Worm (Caenorhabditis elegans) whole organism, L3 larva: ENCODE measurements around the gene lin-31.

Experiments
- ZK546.5 ChIP-seq: sonication (generic microtip); optimal IDR thresholded peaks from 2 replicates; lab custom pipeline; 2017; ENCODE audit warnings: missing biosample characterization, missing genetic modification characterization
- ama-1 ChIP-seq: fragments of 150-350 bp; optimal IDR thresholded peaks from 2 replicates; lab custom pipeline; 2018
- ceh-16 ChIP-seq: sonication (generic microtip); optimal IDR thresholded peaks from 2 replicates; lab custom pipeline; 2017; ENCODE audit warnings: missing biosample characterization, missing genetic modification characterization
- ceh-28 ChIP-seq: fragments of 150-350 bp; optimal IDR thresholded peaks from 2 replicates; lab custom pipeline; 2014; ENCODE audit warnings: missing biosample characterization, missing genetic modification reagents, missing genetic modification characterization
- ceh-82 ChIP-seq: fragments of 150-350 bp; optimal IDR thresholded peaks from 2 replicates; lab custom pipeline; 2014; ENCODE audit warnings: missing biosample characterization, missing genetic modification characterization
- ceh-9 ChIP-seq: sonication (generic microtip); optimal IDR thresholded peaks from 2 replicates; lab custom pipeline; 2018; ENCODE audit warnings: missing biosample characterization, missing genetic modification characterization
- daf-12 ChIP-seq: fragments of 150-350 bp; optimal IDR thresholded peaks from 2 replicates; lab custom pipeline; 2014; ENCODE audit warnings: missing biosample characterization, missing genetic modification reagents, missing genetic modification characterization
- egl-27 ChIP-seq: sonication (generic microtip); optimal IDR thresholded peaks from 4 replicates; lab custom pipeline; 2017; ENCODE audit warnings: missing biosample characterization, missing genetic modification reagents, missing genetic modification characterization
- egl-5 ChIP-seq: fragments of 150-350 bp; optimal IDR thresholded peaks from 2 replicates; lab custom pipeline; 2017; ENCODE audit warnings: missing biosample characterization, missing genetic modification reagents, missing genetic modification characterization, inconsistent platforms
- elt-1 ChIP-seq: fragments of 150-350 bp; optimal IDR thresholded peaks from 2 replicates; lab custom pipeline; 2014; ENCODE audit warnings: missing biosample characterization, missing genetic modification characterization
- elt-2 ChIP-seq: sonication (generic microtip); optimal IDR thresholded peaks from 2 replicates; lab custom pipeline; 2016; ENCODE audit warnings: missing genetic modification reagents, mild to moderate bottlenecking, missing genetic modification characterization, missing compliant biosample characterization
- elt-3 ChIP-seq, 3 experiments: fragments of 150-350 bp in 1 of 3; sonication (generic microtip) in 2 of 3; optimal IDR thresholded peaks; 2 replicates in 2 of 3; 4 replicates in 1 of 3; lab custom pipeline; 2014 to 2017; ENCODE audit warnings: missing biosample characterization in 3 of 3, missing genetic modification characterization in 3 of 3
- fkh-10 ChIP-seq: sonication (generic microtip); optimal IDR thresholded peaks from 2 replicates; lab custom pipeline; 2017; ENCODE audit warnings: missing biosample characterization, missing genetic modification reagents, missing genetic modification characterization
- fos-1 ChIP-seq: fragments of 150-350 bp; optimal IDR thresholded peaks from 2 replicates; lab custom pipeline; 2014; ENCODE audit warnings: missing biosample characterization, missing genetic modification characterization
- hmg-11 ChIP-seq: sonication (generic microtip); optimal IDR thresholded peaks from 2 replicates; lab custom pipeline; 2016; ENCODE audit warnings: missing genetic modification characterization, missing compliant biosample characterization
- jun-1 ChIP-seq: fragments of 150-350 bp; optimal IDR thresholded peaks from 2 replicates; lab custom pipeline; 2014; ENCODE audit warnings: missing biosample characterization, missing genetic modification reagents, missing genetic modification characterization
- lin-15B ChIP-seq: fragments of 150-350 bp; optimal IDR thresholded peaks from 2 replicates; lab custom pipeline; 2014; ENCODE audit warnings: missing biosample characterization, missing genetic modification characterization
- lin-39 ChIP-seq: fragments of 150-350 bp; optimal IDR thresholded peaks from 2 replicates; lab custom pipeline; 2018; ENCODE audit warnings: missing biosample characterization, missing genetic modification reagents, missing genetic modification characterization
- lsy-12 ChIP-seq: sonication (generic microtip); optimal IDR thresholded peaks from 2 replicates; lab custom pipeline; 2016; ENCODE audit warnings: mild to moderate bottlenecking, missing genetic modification characterization, missing compliant biosample characterization
- mdl-1 ChIP-seq: fragments of 150-350 bp; optimal IDR thresholded peaks from 2 replicates; lab custom pipeline; 2014; ENCODE audit warnings: missing biosample characterization, missing genetic modification characterization
- nfya-1 ChIP-seq: sonication (generic microtip); optimal IDR thresholded peaks from 2 replicates; lab custom pipeline; 2017; ENCODE audit warnings: missing genetic modification characterization, mild to moderate bottlenecking, missing compliant biosample characterization, antibody characterized with exemption, moderate library complexity; ENCODE audit not compliant: insufficient read depth
- nhr-11 ChIP-seq: fragments of 150-350 bp; optimal IDR thresholded peaks from 2 replicates; lab custom pipeline; 2014; ENCODE audit warnings: missing biosample characterization, missing genetic modification characterization
- nhr-12 ChIP-seq: fragments of 150-350 bp; optimal IDR thresholded peaks from 2 replicates; lab custom pipeline; 2014; ENCODE audit warnings: missing biosample characterization, missing genetic modification characterization
- nhr-23 ChIP-seq: fragments of 150-350 bp; optimal IDR thresholded peaks from 2 replicates; lab custom pipeline; 2014; ENCODE audit warnings: missing biosample characterization, missing genetic modification reagents, missing genetic modification characterization
- nhr-237 ChIP-seq: fragments of 150-350 bp; optimal IDR thresholded peaks from 2 replicates; lab custom pipeline; 2014; ENCODE audit warnings: missing biosample characterization, missing genetic modification characterization
- nhr-25 ChIP-seq: sonication (generic microtip); optimal IDR thresholded peaks from 2 replicates; lab custom pipeline; 2017; ENCODE audit warnings: missing biosample characterization, missing genetic modification characterization
- nhr-28 ChIP-seq: fragments of 150-350 bp; optimal IDR thresholded peaks from 2 replicates; lab custom pipeline; 2014; ENCODE audit warnings: missing biosample characterization, missing genetic modification characterization
- nhr-67 ChIP-seq: fragments of 150-350 bp; optimal IDR thresholded peaks from 2 replicates; lab custom pipeline; 2014; ENCODE audit warnings: missing biosample characterization, missing genetic modification characterization
- nhr-76 ChIP-seq: fragments of 150-350 bp; sonication (generic microtip); optimal IDR thresholded peaks from 5 replicates; lab custom pipeline; 2014; ENCODE audit warnings: missing biosample characterization, missing genetic modification characterization
- nhr-77 ChIP-seq: fragments of 150-350 bp; optimal IDR thresholded peaks from 2 replicates; lab custom pipeline; 2014; ENCODE audit warnings: missing biosample characterization, missing genetic modification characterization
- pha-4 ChIP-seq: fragments of 150-350 bp; optimal IDR thresholded peaks from 2 replicates; lab custom pipeline; 2014; ENCODE audit warnings: missing biosample characterization, missing genetic modification reagents, missing genetic modification characterization
- pqm-1 ChIP-seq: fragments of 150-350 bp; optimal IDR thresholded peaks from 2 replicates; lab custom pipeline; 2017; ENCODE audit warnings: missing biosample characterization, missing genetic modification characterization, inconsistent platforms
- sea-2 ChIP-seq: fragments of 150-350 bp; sonication (generic microtip); optimal IDR thresholded peaks from 4 replicates; lab custom pipeline; 2014; ENCODE audit warnings: missing biosample characterization, missing genetic modification reagents, missing genetic modification characterization
- snpc-4 ChIP-seq: fragments of 150-350 bp; optimal IDR thresholded peaks from 2 replicates; lab custom pipeline; 2014; ENCODE audit warnings: missing biosample characterization, missing genetic modification characterization
- tbx-2 ChIP-seq: sonication (generic microtip); optimal IDR thresholded peaks from 2 replicates; lab custom pipeline; 2016; ENCODE audit warnings: mild to moderate bottlenecking, missing genetic modification characterization, missing compliant biosample characterization
- unc-39 ChIP-seq: sonication (generic microtip); optimal IDR thresholded peaks from 4 replicates; lab custom pipeline; 2017; ENCODE audit warnings: missing biosample characterization, missing genetic modification characterization
- ztf-11 ChIP-seq: fragments of 150-350 bp; optimal IDR thresholded peaks from 2 replicates; lab custom pipeline; 2014; ENCODE audit warnings: missing biosample characterization, missing genetic modification characterization

lin-31 gene

ce11 chrII:3948507-3948906, 33.8 kb upstream of the lin-31 start:
- TF ChIP-seq ZK546.5 (no peak), nhr-25 (tag; lab: Kevin White, UChicago) (no peak), lsy-12 (tag; lab: Kevin White, UChicago) (no peak), sea-2 (GFP tag; lab: Kevin White, UChicago) (no peak), elt-2 (no peak), mdl-1 (tag; lab: Kevin White, UChicago) (no peak), ceh-16 (no peak), ceh-9 (tag; lab: Kevin White, UChicago) (no peak), jun-1 (no peak), nfya-1 (peak; percentile 35), hmg-11 (tag; lab: Kevin White, UChicago) (peak; percentile 15), ceh-82 (no peak), lin-39 (tag; lab: Kevin White, UChicago) (peak; percentile 28), daf-12 (tag; lab: Kevin White, UChicago) (no peak), pqm-1 (tag; lab: Kevin White, UChicago) (no peak), ztf-11 (tag; lab: Kevin White, UChicago) (no peak), ceh-28 (tag; lab: Kevin White, UChicago) (no peak), unc-39 (tag; lab: Kevin White, UChicago) (no peak), tbx-2 (tag; lab: Kevin White, UChicago) (no peak), fos-1 (no peak), nhr-12 (tag; lab: Kevin White, UChicago) (no peak), egl-5 (no peak), nhr-76 (tag; lab: Kevin White, UChicago) (no peak), lin-15B (no peak), nhr-237 (no peak)

DNA sequence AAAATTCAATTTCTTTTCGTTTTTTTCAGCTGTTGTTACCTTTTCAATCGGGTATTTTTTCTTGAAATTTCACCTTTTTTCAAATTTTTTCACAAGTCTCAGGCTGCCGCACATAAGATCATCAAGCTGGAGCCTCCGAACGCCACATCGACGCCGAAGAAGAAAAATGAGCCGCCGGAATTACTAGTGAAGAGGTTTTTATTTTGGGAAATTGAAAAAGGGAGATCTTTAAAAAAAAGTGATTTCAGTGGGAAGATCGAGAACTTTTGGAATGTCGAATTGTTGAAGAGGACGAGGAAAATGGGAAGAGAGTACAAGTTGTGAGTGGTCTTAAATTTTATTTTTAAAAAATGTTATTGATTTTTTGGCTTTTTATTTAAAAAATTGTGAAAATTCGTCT, 32.3 kb upstream of the lin-31 start, which contains the start of gene sea-2:
sea-2 (plus strand) TSS at position 301 of the 400 bp plus-strand sequence.
- TF ChIP-seq ceh-28 (tag; lab: Kevin White, UChicago) = no peak
- TF ChIP-seq elt-2 = no peak
- TF ChIP-seq nhr-11 (tag; lab: Kevin White, UChicago) = no peak
- no peak for TF ChIP-seq fkh-10 (GFP tag; lab: Kevin White, UChicago)
- no peak for TF ChIP-seq lin-15B
- TF ChIP-seq nhr-25 (tag; lab: Kevin White, UChicago) = no peak
- TF ChIP-seq hmg-11 (tag; lab: Kevin White, UChicago) = no peak
- no peak for TF ChIP-seq ceh-16
- no peak for TF ChIP-seq elt-1 (tag; lab: Kevin White, UChicago)
- TF ChIP-seq ztf-11 (tag; lab: Kevin White, UChicago) = no peak

ce11 chrII:3951354-3951753, 31.0 kb upstream of the lin-31 start:
- TF ChIP-seq sea-2 (GFP tag; lab: Kevin White, UChicago) (no peak), nfya-1 (peak; percentile 40), jun-1 (no peak), nhr-237 (no peak), nhr-23 (tag; lab: Kevin White, UChicago) (peak; percentile 62), ama-1 (lab: Kevin White, UChicago) (no peak), unc-39 (tag; lab: Kevin White, UChicago) (no peak), nhr-25 (tag; lab: Kevin White, UChicago) (peak; percentile 54), pqm-1 (tag; lab: Kevin White, UChicago) (no peak), daf-12 (tag; lab: Kevin White, UChicago) (no peak), tbx-2 (tag; lab: Kevin White, UChicago) (no peak), nhr-67 (tag; lab: Kevin White, UChicago) (no peak), lin-39 (tag; lab: Kevin White, UChicago) (no peak), elt-1 (tag; lab: Kevin White, UChicago) (peak; percentile 55), hmg-11 (tag; lab: Kevin White, UChicago) (no peak), pha-4 (tag; lab: Kevin White, UChicago) (peak; percentile 72)

DNA sequence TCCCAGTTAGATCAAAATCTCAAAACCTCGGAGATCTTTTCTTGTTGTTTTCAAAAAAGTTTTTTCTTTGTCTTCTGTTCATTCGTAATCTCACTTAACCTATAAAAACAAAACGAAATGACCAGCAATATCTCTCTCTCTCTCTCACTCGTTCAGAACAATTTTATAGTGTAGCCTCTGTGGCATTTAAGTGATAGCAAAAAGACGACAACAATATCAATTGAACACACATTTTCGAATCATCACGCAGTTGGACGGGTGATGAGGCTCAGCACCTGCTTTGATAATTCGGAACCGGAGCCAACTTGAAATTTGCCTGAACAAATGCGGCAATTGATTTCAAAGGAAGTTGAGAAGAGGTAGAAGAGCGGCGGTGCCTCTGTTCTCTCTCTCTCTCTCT, 30.0 kb upstream of the lin-31 start:
- TF ChIP-seq elt-2 (no peak), pqm-1 (tag; lab: Kevin White, UChicago) (no peak), lsy-12 (tag; lab: Kevin White, UChicago) (no peak), hmg-11 (tag; lab: Kevin White, UChicago) (no peak), daf-12 (tag; lab: Kevin White, UChicago) (no peak), fkh-10 (GFP tag; lab: Kevin White, UChicago) (no peak), egl-27 (tag; lab: Kevin White, UChicago) (no peak), nhr-76 (tag; lab: Kevin White, UChicago) (no peak), lin-15B (no peak), fos-1 (no peak), elt-3 (tag; optimal IDR thresholded peaks at IDR 0.05; lab: Kevin White, UChicago) (no peak), nhr-28 (no peak), pha-4 (tag; lab: Kevin White, UChicago) (no peak), snpc-4 (tag; lab: Kevin White, UChicago) (no peak), nhr-77 (tag; lab: Kevin White, UChicago) (no peak), jun-1 (no peak)
